Fruit fly (Drosophila melanogaster): ENCODE measurements around the gene CG34155.

Gene CG34155

dm6 chr3R:30601440-30602256 lies 41.6 kb upstream of the CG34155 start, which contains the start of the genes CG2246 and CG31021 (continued):
- TF ChIP-seq Gug (GFP tag; IDR thresholded peaks at IDR 0.05) = peak; percentile 72; the same call in 3 of the 4 replicates
- TF ChIP-seq Dfd (GFP tag; optimal IDR thresholded peaks at IDR 0.05) = no peak
- peak; percentile 87 for TF ChIP-seq slbo (GFP tag; IDR thresholded peaks at IDR 0.05)
- 0 out of 2 replicates have a peak, but pooled peaks have one; percentile 7 for TF ChIP-seq Taf1 (GFP tag; IDR thresholded peaks at IDR 0.05)
- no peak for TF ChIP-seq HHEX (GFP tag; optimal IDR thresholded peaks at IDR 0.05)
- no peak for TF ChIP-seq pan (optimal IDR thresholded peaks at IDR 0.05)
- peak in 1 of 2 experiments; percentile 29 for TF ChIP-seq pan (GFP tag; optimal IDR thresholded peaks at IDR 0.05 in 1 of 2, IDR thresholded peaks at IDR 0.05 in 1 of 2)
- peak; percentile 71 for TF ChIP-seq HLH4C (GFP tag; IDR thresholded peaks at IDR 0.05; ENCODE audit: partially characterized antibody)
- peak; percentile 59 for TF ChIP-seq CG13424 (tag; optimal IDR thresholded peaks at IDR 0.05)
- no peak for TF ChIP-seq CG6813 (GFP tag; optimal IDR thresholded peaks at IDR 0.05)
- no peak for TF ChIP-seq Kr (GFP tag; optimal IDR thresholded peaks at IDR 0.05)
- TF ChIP-seq TFAM (GFP tag; optimal IDR thresholded peaks at IDR 0.05) = no peak
- peak; percentile 32 for TF ChIP-seq CG5245 (GFP tag; optimal IDR thresholded peaks at IDR 0.05)
- no peak for TF ChIP-seq B-H1 (GFP tag; IDR thresholded peaks at IDR 0.05)
- TF ChIP-seq Mad (GFP tag; optimal IDR thresholded peaks at IDR 0.05) = no peak
- TF ChIP-seq CG2875 (GFP tag; optimal IDR thresholded peaks at IDR 0.05) = no peak
- TF ChIP-seq ab (GFP tag; optimal IDR thresholded peaks at IDR 0.05) = peak; percentile 77
- peak; percentile 53 for TF ChIP-seq CG13775 (GFP tag; optimal IDR thresholded peaks at IDR 0.05)
- no peak for TF ChIP-seq prd (optimal IDR thresholded peaks at IDR 0.05)
- TF ChIP-seq prd (GFP tag; IDR thresholded peaks at IDR 0.05) = peak; percentile 51; the same call in 1 of the 3 replicates
- TF ChIP-seq Atf-2 (GFP tag; optimal IDR thresholded peaks at IDR 0.05) = peak; percentile 52
- TF ChIP-seq CG4617 (GFP tag; optimal IDR thresholded peaks at IDR 0.05; ENCODE audit: borderline replicate concordance) = peak; percentile 54
- TF ChIP-seq B-H2 (GFP tag; optimal IDR thresholded peaks at IDR 0.05) = peak; percentile 50
- TF ChIP-seq CG7963 (GFP tag; IDR thresholded peaks at IDR 0.05; ENCODE audit: partially characterized antibody) = peak; percentile 76; the same call in 2 of the 3 replicates
- TF ChIP-seq Fer3 (tag; optimal IDR thresholded peaks at IDR 0.05) = no peak
- peak; percentile 67 for TF ChIP-seq Xbp1 (GFP tag; optimal IDR thresholded peaks at IDR 0.05)
- peak; percentile 82 for TF ChIP-seq CG11456 (GFP tag; IDR thresholded peaks at IDR 0.05)
- no peak for TF ChIP-seq bowl (GFP tag; IDR thresholded peaks at IDR 0.05)
- TF ChIP-seq D19B (GFP tag; optimal IDR thresholded peaks at IDR 0.05) = no peak
- no peak for TF ChIP-seq CG10959 (GFP tag; IDR thresholded peaks at IDR 0.05)
- TF ChIP-seq CG31388 (GFP tag; optimal IDR thresholded peaks at IDR 0.05) = no peak
- TF ChIP-seq CG17385 (GFP tag; optimal IDR thresholded peaks at IDR 0.05) = peak; percentile 0
- TF ChIP-seq CG43689 (GFP tag; IDR thresholded peaks at IDR 0.05) = no peak
- TF ChIP-seq Tbp (GFP tag; optimal IDR thresholded peaks at IDR 0.05) = no peak
- no peak for TF ChIP-seq CG1602 (GFP tag; optimal IDR thresholded peaks at IDR 0.05)
- peak; percentile 9 for TF ChIP-seq caup (GFP tag; optimal IDR thresholded peaks at IDR 0.05; ENCODE audit: severe bottlenecking)
- TF ChIP-seq CG11085 (GFP tag; IDR thresholded peaks at IDR 0.05) = peak; percentile 66
- TF ChIP-seq CG18011 (GFP tag; optimal IDR thresholded peaks at IDR 0.05) = no peak
- TF ChIP-seq lmd (GFP tag; IDR thresholded peaks at IDR 0.05) = peak; percentile 36; the same call in 1 of the 2 replicates
- peak; percentile 9 for TF ChIP-seq MESR4 (GFP tag; optimal IDR thresholded peaks at IDR 0.05)
- peak; percentile 84 for TF ChIP-seq Rfx (GFP tag; IDR thresholded peaks at IDR 0.05)
- peak; percentile 76 for TF ChIP-seq ato (GFP tag; IDR thresholded peaks at IDR 0.05; ENCODE audit: partially characterized antibody)
- TF ChIP-seq CG17568 (GFP tag; optimal IDR thresholded peaks at IDR 0.05) = no peak
- peak; percentile 64 for TF ChIP-seq CHES-1-like (GFP tag; optimal IDR thresholded peaks at IDR 0.05)
- TF ChIP-seq fd96Cb (tag; optimal IDR thresholded peaks at IDR 0.05) = peak; percentile 24
- TF ChIP-seq Hr3 (GFP tag; optimal IDR thresholded peaks at IDR 0.05) = peak; percentile 49
- no peak for TF ChIP-seq CG12236 (GFP tag; optimal IDR thresholded peaks at IDR 0.05)
- no peak for TF ChIP-seq HLHmδ (GFP tag; optimal IDR thresholded peaks at IDR 0.05)
- TF ChIP-seq CG8388 (GFP tag; optimal IDR thresholded peaks at IDR 0.05) = peak; percentile 23

Data from whole organism, embryonic.